Worm (Caenorhabditis elegans) whole organism, mixed stage, embryonic: ENCODE data around the gene R09F10.1.

ENCODE experiments used
- M03D4.4 ChIP-seq: sonication (generic microtip); optimal IDR thresholded peaks from 2 replicates; lab custom pipeline; 2017; ENCODE audit warnings: mild to moderate bottlenecking, missing genetic modification characterization, missing compliant biosample characterization
- bed-3 ChIP-seq: fragments of 200-800 bp; sonication (Bioruptor generic); optimal IDR thresholded peaks from 3 replicates; lab custom pipeline; 2018; ENCODE audit warnings: mild to moderate bottlenecking, missing genetic modification characterization, moderate library complexity, missing compliant biosample characterization
- blmp-1 ChIP-seq: fragments of 150-350 bp; optimal IDR thresholded peaks from 2 replicates; lab custom pipeline; 2014; ENCODE audit warnings: missing biosample characterization, missing genetic modification characterization
- ceh-39 ChIP-seq: fragments of 150-350 bp; optimal IDR thresholded peaks from 2 replicates; lab custom pipeline; 2014; ENCODE audit warnings: missing biosample characterization, missing genetic modification characterization
- ceh-43 ChIP-seq: fragments of 200-800 bp; sonication (Bioruptor generic); optimal IDR thresholded peaks from 2 replicates; lab custom pipeline; 2018; ENCODE audit warnings: mild to moderate bottlenecking, missing genetic modification characterization, moderate library complexity, missing compliant biosample characterization
- ceh-83 ChIP-seq: fragments of 200-800 bp; sonication (Bioruptor generic); optimal IDR thresholded peaks from 2 replicates; lab custom pipeline; 2018; ENCODE audit warnings: mild to moderate bottlenecking, missing genetic modification characterization, missing compliant biosample characterization
- ces-1 ChIP-seq: fragments of 150-350 bp; optimal IDR thresholded peaks from 2 replicates; lab custom pipeline; 2014; ENCODE audit warnings: missing biosample characterization, missing genetic modification reagents, missing genetic modification characterization
- drap-1 ChIP-seq: fragments of 200-800 bp; sonication (Bioruptor generic); optimal IDR thresholded peaks from 3 replicates; lab custom pipeline; 2018; ENCODE audit warnings: mild to moderate bottlenecking, missing genetic modification characterization, missing compliant biosample characterization
- elt-1 ChIP-seq: sonication (generic microtip); optimal IDR thresholded peaks from 2 replicates; lab custom pipeline; 2017; ENCODE audit warnings: missing genetic modification characterization, mild to moderate bottlenecking, missing compliant biosample characterization, antibody characterized with exemption, moderate library complexity, borderline replicate concordance; ENCODE audit not compliant: insufficient read depth
- elt-3 ChIP-seq: fragments of 150-350 bp; optimal IDR thresholded peaks from 2 replicates; lab custom pipeline; 2014; ENCODE audit warnings: missing biosample characterization, missing genetic modification characterization
- flh-1 ChIP-seq: fragments of 200-800 bp; sonication (Bioruptor generic); optimal IDR thresholded peaks from 2 replicates; lab custom pipeline; 2018; ENCODE audit warnings: mild to moderate bottlenecking, missing genetic modification characterization, moderate library complexity, missing compliant biosample characterization
- ham-2 ChIP-seq: fragments of 200-800 bp; sonication (Bioruptor generic); optimal IDR thresholded peaks from 2 replicates; lab custom pipeline; 2018; ENCODE audit warnings: mild to moderate bottlenecking, missing genetic modification characterization, missing compliant biosample characterization
- hlh-1 ChIP-seq: fragments of 150-350 bp; optimal IDR thresholded peaks from 2 replicates; lab custom pipeline; 2014; ENCODE audit warnings: missing biosample characterization, missing genetic modification reagents, missing genetic modification characterization
- lin-13 ChIP-seq: fragments of 150-350 bp; optimal IDR thresholded peaks from 2 replicates; lab custom pipeline; 2014; ENCODE audit warnings: missing biosample characterization, missing genetic modification characterization
- lin-32 ChIP-seq: fragments of 200-800 bp; sonication (Bioruptor generic); optimal IDR thresholded peaks from 2 replicates; lab custom pipeline; 2018; ENCODE audit warnings: mild to moderate bottlenecking, missing genetic modification characterization, missing compliant biosample characterization
- lsy-2 ChIP-seq: fragments of 150-350 bp; optimal IDR thresholded peaks from 2 replicates; lab custom pipeline; 2014; ENCODE audit warnings: missing biosample characterization, missing genetic modification characterization
- mab-5 ChIP-seq: fragments of 150-350 bp; optimal IDR thresholded peaks from 2 replicates; lab custom pipeline; 2014; ENCODE audit warnings: missing biosample characterization, missing genetic modification characterization
- mep-1 ChIP-seq: fragments of 150-350 bp; optimal IDR thresholded peaks from 2 replicates; lab custom pipeline; 2017; ENCODE audit warnings: missing biosample characterization, missing genetic modification reagents, missing genetic modification characterization, inconsistent platforms
- mls-2 ChIP-seq: sonication (generic microtip); optimal IDR thresholded peaks from 2 replicates; lab custom pipeline; 2016; ENCODE audit warnings: mild to moderate bottlenecking, missing genetic modification characterization, moderate library complexity, missing compliant biosample characterization
- nhr-12 ChIP-seq: fragments of 150-350 bp; optimal IDR thresholded peaks from 2 replicates; lab custom pipeline; 2014; ENCODE audit warnings: missing biosample characterization, missing genetic modification characterization
- nhr-2 ChIP-seq: fragments of 150-350 bp; optimal IDR thresholded peaks from 2 replicates; lab custom pipeline; 2014; ENCODE audit warnings: missing biosample characterization, missing genetic modification characterization
- nhr-237 ChIP-seq: fragments of 150-350 bp; optimal IDR thresholded peaks from 2 replicates; lab custom pipeline; 2014; ENCODE audit warnings: missing biosample characterization, missing genetic modification characterization
- nhr-28 ChIP-seq: fragments of 150-350 bp; optimal IDR thresholded peaks from 2 replicates; lab custom pipeline; 2014; ENCODE audit warnings: missing biosample characterization, missing genetic modification characterization
- nhr-76 ChIP-seq: sonication (generic microtip); optimal IDR thresholded peaks from 2 replicates; lab custom pipeline; 2017; ENCODE audit warnings: missing biosample characterization, missing genetic modification characterization
- pha-4 ChIP-seq: fragments of 150-350 bp; optimal IDR thresholded peaks from 2 replicates; lab custom pipeline; 2018; ENCODE audit warnings: missing biosample characterization, missing genetic modification reagents, missing genetic modification characterization
- sem-2 ChIP-seq: fragments of 200-800 bp; sonication (Bioruptor generic); optimal IDR thresholded peaks from 2 replicates; lab custom pipeline; 2018; ENCODE audit warnings: mild to moderate bottlenecking, missing genetic modification characterization, missing compliant biosample characterization
- sptf-1 ChIP-seq: sonication (generic microtip); optimal IDR thresholded peaks from 2 replicates; lab custom pipeline; 2017; ENCODE audit warnings: mild to moderate bottlenecking, missing genetic modification characterization, moderate library complexity, missing compliant biosample characterization
- tbx-8 ChIP-seq: fragments of 200-800 bp; sonication (Bioruptor generic); optimal IDR thresholded peaks from 2 replicates; lab custom pipeline; 2018; ENCODE audit warnings: mild to moderate bottlenecking, missing genetic modification characterization, moderate library complexity, missing compliant biosample characterization
- unc-120 ChIP-seq: sonication (generic microtip); optimal IDR thresholded peaks from 2 replicates; lab custom pipeline; 2017; ENCODE audit warnings: missing genetic modification characterization, missing compliant biosample characterization; ENCODE audit not compliant: poor library complexity, severe bottlenecking
- unc-39 ChIP-seq: fragments of 150-350 bp; optimal IDR thresholded peaks from 2 replicates; lab custom pipeline; 2014; ENCODE audit warnings: missing biosample characterization, missing genetic modification characterization
- ztf-11 ChIP-seq: fragments of 150-350 bp; optimal IDR thresholded peaks from 2 replicates; lab custom pipeline; 2014; ENCODE audit warnings: missing biosample characterization, missing genetic modification characterization

The R09F10.1 gene

DNA sequence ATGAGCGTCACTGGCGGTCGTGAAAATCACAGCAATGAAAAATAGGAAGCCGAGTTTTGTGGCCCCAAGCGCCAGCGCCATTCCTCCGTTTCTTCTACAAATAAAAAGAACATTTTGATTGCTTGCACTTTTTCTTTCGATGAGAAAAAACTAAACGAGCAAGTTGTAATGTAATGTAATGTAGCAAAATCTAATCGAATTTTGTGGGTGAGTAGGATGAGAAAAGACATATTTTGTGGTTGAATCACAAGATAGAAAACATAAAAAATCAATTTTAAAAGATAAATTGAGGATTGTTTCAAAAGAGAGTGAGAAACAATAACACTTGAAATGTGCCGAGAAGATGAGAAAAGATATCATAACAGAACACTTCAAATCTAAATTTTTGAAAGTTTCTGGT, 15.8 kb upstream of the R09F10.1 start, which contains the start of gene R09F10.5:
R09F10.5 (minus strand) TSS at position 101 of the 400 bp plus-strand sequence.
- no peak for TF ChIP-seq flh-1
- TF ChIP-seq elt-1 (tag; lab: Kevin White, UChicago): no peak
- TF ChIP-seq M03D4.4 (tag; lab: Kevin White, UChicago): no peak
- TF ChIP-seq mab-5: no peak

DNA sequence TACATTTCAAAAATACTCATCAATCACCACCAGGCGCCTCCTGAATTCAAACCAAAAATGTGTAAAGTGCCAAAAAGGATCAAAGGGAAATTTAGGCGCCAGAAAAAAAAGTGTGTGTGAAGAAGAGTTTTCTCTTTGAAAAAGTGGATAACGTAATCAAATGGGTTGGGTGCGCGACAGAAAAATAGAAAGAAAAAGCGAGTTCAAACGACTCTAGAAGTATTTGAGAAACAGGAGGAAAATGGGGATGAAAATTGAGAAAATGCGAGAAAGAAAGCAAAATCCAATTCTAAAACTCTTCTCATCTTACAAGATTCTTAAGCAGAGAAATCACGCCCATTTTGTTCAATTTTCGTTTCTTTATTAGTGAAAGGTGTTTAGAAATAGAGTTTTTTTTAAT, 14.9 kb upstream of the R09F10.1 start:
- TF ChIP-seq ztf-11 (tag; lab: Kevin White, UChicago): no peak
- peak; percentile 75 for TF ChIP-seq ces-1 (GFP tag; lab: Kevin White, UChicago)

DNA sequence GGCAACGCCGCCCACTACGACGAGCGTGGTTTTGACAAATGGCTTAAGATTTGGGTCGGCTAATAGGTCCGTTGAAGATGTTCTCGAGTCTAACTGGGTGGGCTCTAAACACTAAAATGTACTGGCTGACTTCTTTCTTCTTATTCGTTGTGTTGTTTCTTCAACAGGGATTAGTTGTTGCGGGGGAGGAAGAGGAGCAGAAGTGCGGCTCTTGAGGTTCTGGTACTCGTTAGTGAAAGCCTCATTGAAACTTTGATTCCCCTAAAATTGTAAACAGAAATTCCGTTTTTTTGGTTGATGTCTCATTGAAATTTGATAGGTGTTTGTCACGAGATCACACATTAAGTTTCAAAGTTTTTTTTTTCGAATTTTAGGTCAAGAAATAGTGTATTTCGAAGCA, 12.6 kb upstream of the R09F10.1 start:
- TF ChIP-seq lsy-2 (no peak), M03D4.4 (tag; lab: Kevin White, UChicago) (no peak), pha-4 (tag; lab: Kevin White, UChicago) (no peak), ceh-39 (tag; lab: Kevin White, UChicago) (no peak), lin-32 (GFP tag; lab: Kevin White, UChicago) (no peak), mls-2 (tag; lab: Kevin White, UChicago) (no peak), mab-5 (no peak), unc-39 (tag; lab: Kevin White, UChicago) (no peak), elt-1 (tag; lab: Kevin White, UChicago) (no peak), tbx-8 (no peak), nhr-237 (no peak), unc-120 (tag; lab: Kevin White, UChicago) (no peak), sptf-1 (no peak), ham-2 (GFP tag; lab: Kevin White, UChicago) (no peak), ces-1 (GFP tag; lab: Kevin White, UChicago) (no peak), blmp-1 (no peak), nhr-12 (tag; lab: Kevin White, UChicago) (no peak), bed-3 (GFP tag; lab: Kevin White, UChicago) (no peak), elt-3 (tag; lab: Kevin White, UChicago) (no peak), nhr-76 (no peak)

DNA sequence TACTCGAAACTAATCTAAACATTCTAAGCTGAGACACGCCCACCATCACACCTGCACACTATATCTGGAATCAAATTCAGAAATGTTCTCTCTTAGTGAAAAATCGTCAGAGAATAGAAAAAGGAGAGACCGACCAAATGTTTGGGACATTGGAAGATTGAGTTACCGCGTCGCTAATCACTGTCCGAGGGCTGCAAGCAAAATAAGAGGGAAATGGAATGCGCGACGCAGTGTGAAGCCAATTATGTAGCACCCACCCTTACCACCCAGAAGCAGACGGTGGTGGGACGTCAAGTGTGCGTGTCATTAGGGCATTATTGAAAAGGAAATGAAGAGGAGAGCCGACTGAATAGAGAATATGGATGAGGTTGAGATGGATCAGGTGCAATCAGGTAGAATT, 11.8 kb upstream of the R09F10.1 start:
- peak; percentile 97 for TF ChIP-seq ces-1 (GFP tag; lab: Kevin White, UChicago)
- TF ChIP-seq lin-32 (GFP tag; lab: Kevin White, UChicago): no peak
- TF ChIP-seq M03D4.4 (tag; lab: Kevin White, UChicago): no peak

DNA sequence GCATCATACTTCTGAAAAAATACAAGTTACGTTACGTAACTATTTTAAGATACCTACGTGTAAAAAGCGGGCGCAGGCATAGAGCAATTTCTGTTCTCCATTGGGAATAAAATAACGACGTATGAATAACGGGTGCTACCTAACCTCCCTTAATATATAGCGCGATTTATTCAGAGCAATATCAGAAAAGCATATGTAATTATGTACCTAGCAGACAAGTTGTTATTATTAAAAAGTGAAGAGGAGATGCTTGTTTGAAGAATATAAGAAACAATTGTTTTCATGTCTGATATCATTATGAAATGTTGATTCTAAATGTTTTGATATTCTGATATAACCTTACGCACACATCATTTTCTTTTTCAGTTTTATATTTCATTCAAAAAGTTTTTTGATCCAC, 4.4 kb upstream of the R09F10.1 start, which contains the start of gene srh-11:
srh-11 (minus strand) TSS at position 101 of the 400 bp plus-strand sequence.
- no peak for TF ChIP-seq lin-32 (GFP tag; lab: Kevin White, UChicago)
- TF ChIP-seq tbx-8: no peak
- TF ChIP-seq lin-13 (tag; lab: Kevin White, UChicago): no peak
- TF ChIP-seq nhr-2 (tag; lab: Kevin White, UChicago): no peak
- no peak for TF ChIP-seq flh-1
- TF ChIP-seq mls-2 (tag; lab: Kevin White, UChicago): no peak
- TF ChIP-seq ces-1 (GFP tag; lab: Kevin White, UChicago): no peak
- TF ChIP-seq drap-1 (GFP tag; lab: Kevin White, UChicago): no peak
- TF ChIP-seq hlh-1 (tag; lab: Kevin White, UChicago): no peak
- no peak for TF ChIP-seq blmp-1
- no peak for TF ChIP-seq ceh-43

DNA sequence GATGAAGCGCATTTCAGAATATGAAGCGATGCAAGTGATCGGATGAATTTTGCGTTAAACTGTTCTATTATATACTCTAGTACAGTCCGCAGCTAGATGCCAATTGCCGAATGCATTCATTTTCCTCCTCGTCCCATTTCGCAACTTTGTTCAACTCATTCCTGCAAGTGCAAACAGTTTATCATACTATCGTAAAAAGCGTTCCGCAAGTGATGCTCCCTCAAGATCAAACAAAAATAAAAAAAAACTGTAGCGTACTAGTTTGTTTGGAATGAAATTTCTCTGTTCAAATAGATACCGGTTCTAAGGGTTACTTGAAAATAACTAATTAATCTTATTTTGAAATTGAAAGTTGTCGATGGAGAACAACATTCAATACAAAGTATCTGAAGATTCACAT, 2.5 kb upstream of the R09F10.1 start, which contains the start of gene pqn-57:
pqn-57 (minus strand) TSS at position 101 of the 400 bp plus-strand sequence.
- TF ChIP-seq unc-120 (tag; lab: Kevin White, UChicago) (no peak), nhr-28 (tag; lab: Kevin White, UChicago) (no peak), nhr-76 (no peak), elt-3 (tag; lab: Kevin White, UChicago) (no peak), ztf-11 (tag; lab: Kevin White, UChicago) (no peak), ceh-83 (GFP tag; lab: Kevin White, UChicago) (no peak), sptf-1 (no peak), unc-39 (tag; lab: Kevin White, UChicago) (no peak), lin-32 (GFP tag; lab: Kevin White, UChicago) (no peak), ces-1 (GFP tag; lab: Kevin White, UChicago) (no peak), mep-1 (tag; lab: Kevin White, UChicago) (no peak), ham-2 (GFP tag; lab: Kevin White, UChicago) (no peak), sem-2 (no peak), drap-1 (GFP tag; lab: Kevin White, UChicago) (no peak)
